Worm (Caenorhabditis elegans) whole organism, mixed stage, embryonic: ENCODE measurements around the gene str-118.

Experiments
- unc-62 ChIP-seq: fragments of 150-350 bp; optimal IDR thresholded peaks from 2 replicates; lab custom pipeline; 2014; ENCODE audit warnings: missing biosample characterization, missing genetic modification reagents, missing genetic modification characterization
- ztf-11 ChIP-seq: fragments of 150-350 bp; optimal IDR thresholded peaks from 2 replicates; lab custom pipeline; 2014; ENCODE audit warnings: missing biosample characterization, missing genetic modification characterization

DNA sequence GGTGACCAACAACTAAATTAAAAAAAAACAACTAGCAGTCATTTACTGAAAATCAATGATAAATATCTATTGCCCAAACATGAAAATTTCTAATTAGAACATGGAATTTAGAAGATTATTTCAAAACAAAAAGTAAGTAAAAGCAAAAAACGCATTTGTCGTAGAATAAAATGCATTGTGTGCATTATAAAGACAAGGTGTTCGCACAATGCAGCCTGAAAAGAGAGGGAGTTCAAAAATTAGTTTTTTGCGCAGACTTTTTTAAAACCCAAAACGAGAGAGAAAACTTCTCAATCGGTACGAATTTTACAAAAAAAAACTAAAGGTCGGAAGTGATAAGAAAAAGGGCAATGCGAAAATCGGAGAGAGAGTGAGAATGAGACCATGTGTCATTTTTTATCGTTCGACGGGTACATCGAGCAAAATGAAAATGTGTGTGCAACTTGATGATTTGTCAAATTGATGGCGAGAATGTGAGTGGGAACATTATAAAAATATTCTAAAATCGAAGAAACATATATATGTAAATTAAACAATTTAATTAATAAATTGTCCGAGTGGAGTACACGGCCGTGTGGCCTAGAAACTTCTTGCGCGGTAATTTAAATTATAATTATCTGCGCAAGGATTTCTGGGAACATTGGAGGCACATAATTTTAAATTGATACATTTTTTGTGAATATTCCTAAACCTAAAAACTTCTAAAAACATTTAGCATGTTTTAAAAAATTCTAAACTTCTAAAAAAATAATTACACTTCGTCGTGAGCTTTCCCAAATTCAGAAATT lies 20.4 kb upstream of the str-118 start:
- TF ChIP-seq ztf-11 (tag; lab: Kevin White, UChicago), result no peak
- TF ChIP-seq unc-62, result no peak
